Worm (Caenorhabditis elegans): Measurements from ENCODE around the gene clh-5.

clh-5 gene

ce11 chrII:9060332-9060840 is 38.0 kb downstream of the clh-5 start (continued):
- no peak for TF ChIP-seq sox-4 (tag; optimal IDR thresholded peaks at IDR 0.05)
- TF ChIP-seq ceh-82 (tag; optimal IDR thresholded peaks at IDR 0.05), result peak; percentile 70 to 97 (median 76)
- TF ChIP-seq ces-1 (GFP tag; optimal IDR thresholded peaks at IDR 0.05), result no peak
- TF ChIP-seq fos-1 (tag; optimal IDR thresholded peaks at IDR 0.05), result peak; percentile 88
- peak; percentile 57 for TF ChIP-seq lir-3 (tag; optimal IDR thresholded peaks at IDR 0.05; ENCODE audit: poor library complexity)
- peak; percentile 95 for TF ChIP-seq snu-23 (GFP tag; optimal IDR thresholded peaks at IDR 0.05)
- TF ChIP-seq nhr-11 (tag; optimal IDR thresholded peaks at IDR 0.05), result no peak
- no peak for TF ChIP-seq unc-30 (tag; optimal IDR thresholded peaks at IDR 0.05)
- no peak for TF ChIP-seq ceh-88 (GFP tag; IDR thresholded peaks at IDR 0.05)
- TF ChIP-seq unc-98 (GFP tag; IDR thresholded peaks at IDR 0.05), result no peak
- peak; percentile 77 to 93 for TF ChIP-seq lsy-2 (tag; optimal IDR thresholded peaks at IDR 0.05)
- TF ChIP-seq elt-3 (tag; optimal IDR thresholded peaks at IDR 0.05), result peak in 5 of 6 experiments; percentile 39 to 83 (median 59)
- TF ChIP-seq nhr-237 (tag; optimal IDR thresholded peaks at IDR 0.05), result peak; percentile 64
- peak; percentile 53 to 64 (median 55) for TF ChIP-seq dpl-1 (GFP tag; optimal IDR thresholded peaks at IDR 0.05)
- peak; percentile 93 for TF ChIP-seq fkh-8 (tag; optimal IDR thresholded peaks at IDR 0.05)
- TF ChIP-seq pax-3 (tag; optimal IDR thresholded peaks at IDR 0.05), result peak; percentile 23
- TF ChIP-seq mef-2 (tag; optimal IDR thresholded peaks at IDR 0.05), result no peak

- no peak for TF ChIP-seq ceh-88 (GFP tag; IDR thresholded peaks at IDR 0.05)
- TF ChIP-seq Y116A8C.19 (tag; optimal IDR thresholded peaks at IDR 0.05; ENCODE audit: borderline replicate concordance), result no peak
- no peak for TF ChIP-seq unc-86 (tag; optimal IDR thresholded peaks at IDR 0.05)
- no peak for TF ChIP-seq nhr-90 (tag; optimal IDR thresholded peaks at IDR 0.05; ENCODE audit: poor library complexity)
- TF ChIP-seq ztf-11 (tag; optimal IDR thresholded peaks at IDR 0.05), result no peak
- peak; percentile 3 to 7 for TF ChIP-seq lsy-2 (tag; optimal IDR thresholded peaks at IDR 0.05)
- TF ChIP-seq pax-3 (tag; optimal IDR thresholded peaks at IDR 0.05), result no peak
- no peak for TF ChIP-seq pag-3 (tag; optimal IDR thresholded peaks at IDR 0.05; ENCODE audit: borderline replicate concordance, insufficient read depth)
Observed at ce11 chrII:9059010-9059409, 39.4 kb downstream of the clh-5 start.

ce11 chrII:9057035-9057668 is 41.3 kb downstream of the clh-5 start, which contains the start of gene rpl-32:
Gene rpl-32 (minus strand): TSS chrII:9057085.
- peak; percentile 89 for TF ChIP-seq skn-1 (tag; optimal IDR thresholded peaks at IDR 0.05)
- no peak for TF ChIP-seq alr-1 (tag; optimal IDR thresholded peaks at IDR 0.05; ENCODE audit: borderline replicate concordance)
- TF ChIP-seq sox-4 (tag; optimal IDR thresholded peaks at IDR 0.05), result no peak
- TF ChIP-seq nhr-12 (tag; optimal IDR thresholded peaks at IDR 0.05), result no peak
- no peak for TF ChIP-seq efl-3 (GFP tag; optimal IDR thresholded peaks at IDR 0.05)
- TF ChIP-seq nhr-47 (tag; optimal IDR thresholded peaks at IDR 0.05), result peak; percentile 74
- TF ChIP-seq pqm-1 (tag; optimal IDR thresholded peaks at IDR 0.05), result no peak
- TF ChIP-seq fos-1 (tag; optimal IDR thresholded peaks at IDR 0.05), result peak; percentile 58
- no peak for TF ChIP-seq unc-30 (tag; optimal IDR thresholded peaks at IDR 0.05)
- peak; percentile 65 for TF ChIP-seq nhr-19 (GFP tag; conservative IDR thresholded peaks at IDR 0.05)
- TF ChIP-seq ama-1 (optimal IDR thresholded peaks at IDR 0.05), result peak; percentile 51
- no peak for TF ChIP-seq aly-2 (tag; optimal IDR thresholded peaks at IDR 0.05)
- TF ChIP-seq jun-1 (tag; optimal IDR thresholded peaks at IDR 0.05), result no peak
- TF ChIP-seq ceh-8 (GFP tag; optimal IDR thresholded peaks at IDR 0.05), result no peak
- no peak for TF ChIP-seq mab-9 (GFP tag; IDR thresholded peaks at IDR 0.05)
- peak; percentile 78 for TF ChIP-seq xbp-1 (tag; optimal IDR thresholded peaks at IDR 0.05)
- TF ChIP-seq vab-15 (tag; optimal IDR thresholded peaks at IDR 0.05), result peak; percentile 64
- peak in 3 of 6 experiments; percentile 0 to 89 (median 55) for TF ChIP-seq elt-3 (tag; optimal IDR thresholded peaks at IDR 0.05)
- peak; percentile 92 for TF ChIP-seq mep-1 (tag; optimal IDR thresholded peaks at IDR 0.05)
- peak; percentile 29; the same call in 1 of the 2 replicates for TF ChIP-seq ceh-88 (GFP tag; IDR thresholded peaks at IDR 0.05)
- no peak for TF ChIP-seq sup-37 (GFP tag; optimal IDR thresholded peaks at IDR 0.05)
- no peak for TF ChIP-seq pax-3 (tag; optimal IDR thresholded peaks at IDR 0.05)
- peak; percentile 20 for TF ChIP-seq mef-2 (tag; optimal IDR thresholded peaks at IDR 0.05)
- TF ChIP-seq Y116A8C.19 (tag; optimal IDR thresholded peaks at IDR 0.05; ENCODE audit: borderline replicate concordance), result no peak
- TF ChIP-seq nhr-85 (tag), result peak; percentile 88
- TF ChIP-seq hpl-2 (GFP tag; optimal IDR thresholded peaks at IDR 0.05), result peak; percentile 42
- peak in 1 of 2 experiments; percentile 69 for TF ChIP-seq mdl-1 (tag; optimal IDR thresholded peaks at IDR 0.05)
- TF ChIP-seq nhr-77 (tag; optimal IDR thresholded peaks at IDR 0.05), result peak; percentile 69
- peak; percentile 72 for TF ChIP-seq tbx-2 (tag; optimal IDR thresholded peaks at IDR 0.05)
- TF ChIP-seq fkh-8 (tag; optimal IDR thresholded peaks at IDR 0.05), result peak; percentile 81
- no peak for TF ChIP-seq elt-2 (tag; optimal IDR thresholded peaks at IDR 0.05)
- TF ChIP-seq tlp-1 (tag; optimal IDR thresholded peaks at IDR 0.05), result no peak
- TF ChIP-seq grh-1 (GFP tag; IDR thresholded peaks at IDR 0.05), result no peak
